Fruit fly (Drosophila melanogaster) whole organism, embryonic: ENCODE measurements around the gene CG14104.

Experiments used
- ATbp ChIP-seq: fragments of 200-800 bp; sonication (Bioruptor generic); optimal IDR thresholded peaks from 2 replicates; lab custom pipeline; 2017; ENCODE audit warnings: missing biosample characterization, mild to moderate bottlenecking, missing genetic modification characterization, missing genetic modification reagents
- CG10654 ChIP-seq: fragments of 200-800 bp; sonication (Bioruptor generic); optimal IDR thresholded peaks from 2 replicates; lab custom pipeline; 2016; ENCODE audit warnings: missing biosample characterization, missing genetic modification characterization
- CG12219 ChIP-seq: fragments of 200-800 bp; sonication (Bioruptor generic); optimal IDR thresholded peaks from 3 replicates; lab custom pipeline; 2018; ENCODE audit warnings: missing biosample characterization, mild to moderate bottlenecking, missing genetic modification characterization
- CG13894 ChIP-seq: fragments of 200-800 bp; sonication (Bioruptor generic); optimal IDR thresholded peaks from 3 replicates; lab custom pipeline; 2018; ENCODE audit warnings: missing biosample characterization, mild to moderate bottlenecking, missing genetic modification characterization, moderate library complexity
- CG14710 ChIP-seq: fragments of 200-800 bp; sonication (Bioruptor generic); optimal IDR thresholded peaks from 3 replicates; lab custom pipeline; 2019; ENCODE audit warnings: missing biosample characterization, mild to moderate bottlenecking, missing genetic modification characterization, moderate library complexity
- CG1603 ChIP-seq: fragments of 200-800 bp; sonication (Bioruptor generic); optimal IDR thresholded peaks from 2 replicates; lab custom pipeline; 2019; ENCODE audit warnings: missing biosample characterization, mild to moderate bottlenecking, missing genetic modification characterization, moderate library complexity
- CG16779 ChIP-seq: fragments of 200-800 bp; sonication (Bioruptor generic); IDR thresholded peaks from 2 replicates; pipeline ENCODE4 v1.3.6; 2022; ENCODE audit warnings: missing biosample characterization, missing genetic modification characterization
- CG17802 ChIP-seq: fragments of 200-800 bp; sonication (Bioruptor generic); optimal IDR thresholded peaks from 2 replicates; lab custom pipeline; 2018; ENCODE audit warnings: missing biosample characterization, mild to moderate bottlenecking, missing genetic modification characterization, moderate library complexity
- CG1792 ChIP-seq: fragments of 200-800 bp; sonication (Bioruptor generic); optimal IDR thresholded peaks from 2 replicates; lab custom pipeline; 2016; ENCODE audit warnings: missing biosample characterization, missing genetic modification characterization
- CG31441 ChIP-seq: fragments of 200-800 bp; sonication (Bioruptor generic); IDR thresholded peaks from 2 replicates; pipeline ENCODE4 v1.3.6; 2022; ENCODE audit warnings: missing biosample characterization, missing genetic modification characterization
- CG3281 ChIP-seq: fragments of 200-800 bp; sonication (Bioruptor generic); optimal IDR thresholded peaks from 3 replicates; lab custom pipeline; 2017; ENCODE audit warnings: missing biosample characterization, mild to moderate bottlenecking, missing genetic modification characterization
- CG33213 ChIP-seq: fragments of 200-800 bp; sonication (Bioruptor generic); optimal IDR thresholded peaks from 3 replicates; lab custom pipeline; 2016; ENCODE audit warnings: missing biosample characterization, missing genetic modification characterization
- CG42726 ChIP-seq: fragments of 200-800 bp; sonication (Bioruptor generic); IDR thresholded peaks from 2 replicates; pipeline ENCODE4 v1.3.6; 2022; ENCODE audit warnings: missing biosample characterization, missing genetic modification characterization; ENCODE audit not compliant: partially characterized antibody
- CG7372 ChIP-seq: fragments of 200-800 bp; sonication (Bioruptor generic); IDR thresholded peaks from 2 replicates; pipeline ENCODE4 v1.3.6; 2022; ENCODE audit warnings: missing biosample characterization, missing genetic modification characterization
- CG7963 ChIP-seq: fragments of 200-800 bp; sonication (Bioruptor generic); IDR thresholded peaks from 3 replicates; pipeline ENCODE4 v1.3.6; 2022; ENCODE audit warnings: missing biosample characterization, missing genetic modification characterization; ENCODE audit not compliant: partially characterized antibody
- CrebB ChIP-seq: fragments of 200-800 bp; sonication (Bioruptor generic); optimal IDR thresholded peaks from 3 replicates; lab custom pipeline; 2018; ENCODE audit warnings: missing biosample characterization, mild to moderate bottlenecking, missing genetic modification characterization
- D ChIP-seq, 2 experiments: fragments of 200-800 bp in 1 of 2; fragments of >200 bp in 1 of 2; sonication (Bioruptor generic) in 1 of 2; optimal IDR thresholded peaks; 2 replicates in 1 of 2; 3 replicates in 1 of 2; lab custom pipeline; 2017; ENCODE audit warnings: mild to moderate bottlenecking in 1 of 2, missing biosample characterization in 1 of 2, missing genetic modification characterization in 1 of 2, missing genetic modification reagents in 1 of 2
- Doc3 ChIP-seq: fragments of 200-800 bp; sonication (Bioruptor generic); IDR thresholded peaks from 3 replicates; pipeline ENCODE4 v1.3.6; 2022; ENCODE audit warnings: missing biosample characterization, missing genetic modification characterization; ENCODE audit not compliant: partially characterized antibody
- Dp ChIP-seq: fragments of 200-800 bp; sonication (Bioruptor generic); optimal IDR thresholded peaks from 2 replicates; lab custom pipeline; 2018; ENCODE audit warnings: missing biosample characterization, mild to moderate bottlenecking, missing genetic modification characterization, moderate library complexity
- HmgZ ChIP-seq: fragments of 200-800 bp; sonication (Bioruptor generic); optimal IDR thresholded peaks from 2 replicates; lab custom pipeline; 2018; ENCODE audit warnings: missing biosample characterization, mild to moderate bottlenecking, missing genetic modification characterization
- Lim3 ChIP-seq: fragments of 200-800 bp; sonication (Bioruptor generic); IDR thresholded peaks from 2 replicates; pipeline ENCODE4 v1.3.6; 2022; ENCODE audit warnings: missing biosample characterization, missing genetic modification characterization
- MBD-R2 ChIP-seq: fragments of 200-800 bp; sonication (Bioruptor generic); IDR thresholded peaks from 2 replicates; pipeline ENCODE4 v1.3.6; 2022; ENCODE audit warnings: missing biosample characterization, missing genetic modification characterization
- MESR4 ChIP-seq: fragments of 200-800 bp; sonication (Bioruptor generic); optimal IDR thresholded peaks from 2 replicates; lab custom pipeline; 2018; ENCODE audit warnings: missing biosample characterization, mild to moderate bottlenecking, missing genetic modification characterization, moderate library complexity
- Neu2 ChIP-seq: fragments of 200-800 bp; sonication (Bioruptor generic); optimal IDR thresholded peaks from 3 replicates; lab custom pipeline; 2016; ENCODE audit warnings: missing biosample characterization, missing genetic modification characterization, borderline replicate concordance
- Opbp ChIP-seq: fragments of 200-800 bp; sonication (Bioruptor generic); IDR thresholded peaks from 3 replicates; pipeline ENCODE4 v1.3.6; 2022; ENCODE audit warnings: missing biosample characterization, missing genetic modification characterization; ENCODE audit not compliant: partially characterized antibody
- Sox102F ChIP-seq: fragments of 200-800 bp; sonication (Bioruptor generic); optimal IDR thresholded peaks from 2 replicates; lab custom pipeline; 2018; ENCODE audit warnings: missing biosample characterization, mild to moderate bottlenecking, missing genetic modification characterization, moderate library complexity
- Trl ChIP-seq, 3 experiments: fragments of >200 bp in 2 of 3; fragments of 200-800 bp in 1 of 3; sonication (Bioruptor generic) in 1 of 3; optimal IDR thresholded peaks; 2 replicates in 1 of 3; 3 replicates in 2 of 3; lab custom pipeline; 2016 to 2017; ENCODE audit warnings: missing biosample characterization in 1 of 3, missing genetic modification characterization in 1 of 3
- Vsx1 ChIP-seq: fragments of 200-800 bp; sonication (Bioruptor generic); optimal IDR thresholded peaks from 2 replicates; lab custom pipeline; 2017; ENCODE audit warnings: missing biosample characterization, mild to moderate bottlenecking, missing genetic modification characterization, missing genetic modification reagents
- Xbp1 ChIP-seq: fragments of 200-800 bp; sonication (Bioruptor generic); optimal IDR thresholded peaks from 3 replicates; lab custom pipeline; 2016; ENCODE audit warnings: missing biosample characterization, mild to moderate bottlenecking, missing genetic modification characterization
- YL-1 ChIP-seq: fragments of 200-800 bp; sonication (Bioruptor generic); optimal IDR thresholded peaks from 3 replicates; lab custom pipeline; 2017; ENCODE audit warnings: missing biosample characterization, mild to moderate bottlenecking, missing genetic modification characterization
- amos ChIP-seq: fragments of 200-800 bp; sonication (Bioruptor generic); IDR thresholded peaks from 2 replicates; pipeline ENCODE4 v1.3.6; 2022; ENCODE audit warnings: missing biosample characterization, missing genetic modification characterization; ENCODE audit not compliant: partially characterized antibody
- ato ChIP-seq: fragments of 200-800 bp; sonication (Bioruptor generic); IDR thresholded peaks from 2 replicates; pipeline ENCODE4 v1.3.6; 2022; ENCODE audit warnings: missing biosample characterization, missing genetic modification characterization; ENCODE audit not compliant: partially characterized antibody
- crol ChIP-seq: fragments of 200-800 bp; sonication (Bioruptor generic); IDR thresholded peaks from 2 replicates; pipeline ENCODE4 v1.3.6; 2022; ENCODE audit warnings: missing biosample characterization, missing genetic modification characterization
- crp ChIP-seq, 2 experiments: fragments of 200-800 bp; sonication (Bioruptor generic); optimal IDR thresholded peaks; 2 replicates in 1 of 2; 3 replicates in 1 of 2; lab custom pipeline; 2017; ENCODE audit warnings: missing biosample characterization in 2 of 2, missing genetic modification characterization in 2 of 2, mild to moderate bottlenecking in 1 of 2, moderate library complexity in 1 of 2
- da ChIP-seq: fragments of 200-800 bp; sonication (Bioruptor generic); optimal IDR thresholded peaks from 2 replicates; lab custom pipeline; 2016; ENCODE audit warnings: missing biosample characterization, missing genetic modification characterization
- dan ChIP-seq: fragments of 200-800 bp; sonication (Bioruptor generic); IDR thresholded peaks from 2 replicates; pipeline ENCODE4 v1.3.6; 2022; ENCODE audit warnings: missing biosample characterization, missing genetic modification characterization
- esg ChIP-seq: fragments of 200-800 bp; sonication (Bioruptor generic); conservative IDR thresholded peaks from 2 replicates; pipeline ENCODE4 v1.3.6; 2022; ENCODE audit warnings: missing biosample characterization, missing genetic modification characterization
- fd3F ChIP-seq: fragments of 200-800 bp; sonication (Bioruptor generic); optimal IDR thresholded peaks from 2 replicates; lab custom pipeline; 2018; ENCODE audit warnings: missing biosample characterization, mild to moderate bottlenecking, missing genetic modification characterization, moderate library complexity
- her ChIP-seq: fragments of 200-800 bp; sonication (Bioruptor generic); optimal IDR thresholded peaks from 2 replicates; lab custom pipeline; 2016; ENCODE audit warnings: missing biosample characterization, missing genetic modification characterization
- ind ChIP-seq: fragments of 200-800 bp; sonication (Bioruptor generic); optimal IDR thresholded peaks from 3 replicates; lab custom pipeline; 2016; ENCODE audit warnings: missing biosample characterization, missing genetic modification characterization
- ken ChIP-seq: fragments of 200-800 bp; sonication (Bioruptor generic); IDR thresholded peaks from 3 replicates; pipeline ENCODE4 v1.3.6; 2022; ENCODE audit warnings: missing biosample characterization, missing genetic modification characterization
- klu ChIP-seq: fragments of 200-800 bp; sonication (Bioruptor generic); IDR thresholded peaks from 2 replicates; pipeline ENCODE4 v1.3.6; 2022; ENCODE audit warnings: missing biosample characterization, missing genetic modification characterization
- nau ChIP-seq: fragments of 200-800 bp; sonication (Bioruptor generic); optimal IDR thresholded peaks from 3 replicates; lab custom pipeline; 2017; ENCODE audit warnings: missing biosample characterization, mild to moderate bottlenecking, missing genetic modification characterization, missing genetic modification reagents
- tna ChIP-seq: fragments of 200-800 bp; sonication (Bioruptor generic); IDR thresholded peaks from 2 replicates; pipeline ENCODE4 v1.3.6; 2022; ENCODE audit warnings: missing biosample characterization, missing genetic modification characterization; ENCODE audit not compliant: partially characterized antibody

CG14104 gene

dm6 chr3L:19845047-19845906, 38.3 kb upstream of the CG14104 start, which contains the start of gene Papss (continued):
- TF ChIP-seq CG12219 (peak; percentile 14), D (optimal IDR thresholded peaks at IDR 0.05; lab: Kevin White, UChicago) (no peak), D (GFP tag; optimal IDR thresholded peaks at IDR 0.05; lab: Kevin White, UChicago) (no peak), CG10654 (GFP tag; lab: Kevin White, UChicago) (no peak), Opbp (peak; percentile 85), fd3F (GFP tag; lab: Kevin White, UChicago) (peak; percentile 26), klu (no peak), CG3281 (GFP tag; lab: Kevin White, UChicago) (peak; percentile 53), nau (GFP tag; lab: Kevin White, UChicago) (no peak), CrebB (tag; lab: Kevin White, UChicago) (no peak), CG1792 (GFP tag; lab: Kevin White, UChicago) (no peak), ATbp (GFP tag; lab: Kevin White, UChicago) (peak; percentile 85), CG7963 (peak; percentile 71; the same call in 2 of the 3 replicates), CG31441 (GFP tag; lab: Robert Waterston, UW) (no peak), dan (GFP tag; lab: Robert Waterston, UW) (no peak), Xbp1 (GFP tag; lab: Kevin White, UChicago) (peak; percentile 21), CG1603 (tag; lab: Kevin White, UChicago) (no peak), ind (GFP tag; lab: Kevin White, UChicago) (no peak), CG16779 (no peak), Vsx1 (GFP tag; lab: Kevin White, UChicago) (no peak), crp (GFP tag; optimal IDR thresholded peaks at IDR 0.05; lab: Kevin White, UChicago) (peak; percentile 77 to 94), HmgZ (peak; percentile 6), CG7372 (no peak), her (GFP tag; lab: Kevin White, UChicago) (peak; percentile 23), CG33213 (GFP tag; lab: Kevin White, UChicago) (peak; percentile 14), esg (GFP tag; lab: Robert Waterston, UW) (no peak), da (GFP tag; lab: Kevin White, UChicago) (no peak), CG17802 (tag; lab: Kevin White, UChicago) (no peak), Trl (optimal IDR thresholded peaks at IDR 0.05; lab: Kevin White, UChicago) (peak in 1 of 2 experiments; percentile 8), Trl (GFP tag; optimal IDR thresholded peaks at IDR 0.05; lab: Kevin White, UChicago) (no peak), Lim3 (GFP tag; lab: Robert Waterston, UW) (no peak), Dp (GFP tag; lab: Kevin White, UChicago) (peak; percentile 2), MESR4 (GFP tag; lab: Kevin White, UChicago) (peak; percentile 41)

- TF ChIP-seq ken (GFP tag; lab: Robert Waterston, UW) (0 out of 3 replicates have a peak, but pooled peaks have one; percentile 32), crol (GFP tag; lab: Robert Waterston, UW) (peak; percentile 50), CG7963 (0 out of 3 replicates have a peak, but pooled peaks have one; percentile 17), CG13894 (no peak)
Measured at dm6 chr3L:19844507-19844906, 37.5 kb upstream of the CG14104 start.

dm6 chr3L:19836375-19836937, 29.5 kb upstream of the CG14104 start, which contains the start of gene kto:
TSS of gene kto (plus strand) at chr3L:19836614.
- TF ChIP-seq CG14710 (tag; lab: Kevin White, UChicago) (peak; percentile 10), Sox102F (no peak), YL-1 (peak; percentile 41), Neu2 (GFP tag; lab: Kevin White, UChicago) (peak; percentile 67), MBD-R2 (GFP tag; lab: Robert Waterston, UW) (peak; percentile 69), Dp (GFP tag; lab: Kevin White, UChicago) (peak; percentile 96), Doc3 (GFP tag; lab: Robert Waterston, UW) (peak; percentile 81), tna (GFP tag; lab: Robert Waterston, UW) (peak; percentile 87), ato (GFP tag; lab: Robert Waterston, UW) (peak; percentile 86), CG42726 (GFP tag; lab: Robert Waterston, UW) (peak; percentile 28; the same call in 1 of the 2 replicates), amos (GFP tag; lab: Robert Waterston, UW) (peak; percentile 87)
